Worm (Caenorhabditis elegans) whole organism, early embryonic: ENCODE results near the gene fbxb-74.

Experiments used
- B0310.2 ChIP-seq: sonication (generic microtip); optimal IDR thresholded peaks from 2 replicates; lab custom pipeline; 2016; ENCODE audit warnings: mild to moderate bottlenecking, missing genetic modification characterization, missing compliant biosample characterization
- F13C5.2 ChIP-seq: sonication (generic microtip); optimal IDR thresholded peaks from 2 replicates; lab custom pipeline; 2017; ENCODE audit warnings: mild to moderate bottlenecking, missing genetic modification characterization, inconsistent platforms, missing compliant biosample characterization
- aly-1 ChIP-seq: sonication (generic microtip); optimal IDR thresholded peaks from 2 replicates; lab custom pipeline; 2016; ENCODE audit warnings: missing genetic modification characterization, missing compliant biosample characterization
- ama-1 ChIP-seq: fragments of 150-350 bp; optimal IDR thresholded peaks from 2 replicates; lab custom pipeline; 2014
- ceh-13 ChIP-seq: fragments of 200-800 bp; sonication (Bioruptor generic); optimal IDR thresholded peaks from 2 replicates; lab custom pipeline; 2018; ENCODE audit warnings: mild to moderate bottlenecking, missing genetic modification characterization, missing compliant biosample characterization
- ceh-36 ChIP-seq: sonication (generic microtip); optimal IDR thresholded peaks from 2 replicates; lab custom pipeline; 2016; ENCODE audit warnings: missing genetic modification characterization, inconsistent platforms, missing compliant biosample characterization
- ets-7 ChIP-seq: sonication (generic microtip); optimal IDR thresholded peaks from 2 replicates; lab custom pipeline; 2016; ENCODE audit warnings: missing genotype, missing genetic modification characterization, missing compliant biosample characterization
- flt-1 ChIP-seq: fragments of 200-800 bp; sonication (Bioruptor generic); IDR thresholded peaks from 2 replicates; pipeline ENCODE4 v1.3.6; 2022; ENCODE audit warnings: missing genetic modification characterization, missing compliant biosample characterization
- hmbx-1 ChIP-seq: sonication (generic microtip); optimal IDR thresholded peaks from 2 replicates; lab custom pipeline; 2016; ENCODE audit warnings: mild to moderate bottlenecking, missing genetic modification characterization, missing compliant biosample characterization
- hmg-4 ChIP-seq: fragments of 200-800 bp; sonication (Bioruptor generic); optimal IDR thresholded peaks from 2 replicates; lab custom pipeline; 2018; ENCODE audit warnings: mild to moderate bottlenecking, missing genetic modification characterization, missing compliant biosample characterization
- hnd-1 ChIP-seq: sonication (generic microtip); optimal IDR thresholded peaks from 2 replicates; lab custom pipeline; 2016; ENCODE audit warnings: missing genetic modification characterization, missing compliant biosample characterization
- pes-1 ChIP-seq: fragments of 200-800 bp; sonication (Bioruptor generic); IDR thresholded peaks from 2 replicates; pipeline ENCODE4 v1.3.6; 2022; ENCODE audit warnings: missing genetic modification reagents, missing genetic modification characterization, missing compliant biosample characterization
- scrt-1 ChIP-seq: fragments of 200-800 bp; sonication (Bioruptor generic); IDR thresholded peaks from 2 replicates; pipeline ENCODE4 v1.3.6; 2022; ENCODE audit warnings: missing genetic modification characterization, missing compliant biosample characterization
- sea-1 ChIP-seq: fragments of 200-800 bp; sonication (Bioruptor generic); conservative IDR thresholded peaks from 2 replicates; pipeline ENCODE4 v1.3.6; 2022; ENCODE audit warnings: missing genetic modification characterization, missing compliant biosample characterization
- tbx-11 ChIP-seq: fragments of 200-800 bp; sonication (Bioruptor generic); IDR thresholded peaks from 2 replicates; pipeline ENCODE4 v1.3.6; 2022; ENCODE audit warnings: missing genetic modification characterization, missing compliant biosample characterization
- tbx-37 ChIP-seq: fragments of 200-800 bp; sonication (Bioruptor generic); conservative IDR thresholded peaks from 2 replicates; pipeline ENCODE4 v1.3.6; 2022; ENCODE audit warnings: missing genetic modification reagents, missing genetic modification characterization, missing compliant biosample characterization
- tra-4 ChIP-seq: sonication (generic microtip); optimal IDR thresholded peaks from 2 replicates; lab custom pipeline; 2017; ENCODE audit warnings: missing genetic modification characterization, missing compliant biosample characterization

fbxb-74 gene

DNA sequence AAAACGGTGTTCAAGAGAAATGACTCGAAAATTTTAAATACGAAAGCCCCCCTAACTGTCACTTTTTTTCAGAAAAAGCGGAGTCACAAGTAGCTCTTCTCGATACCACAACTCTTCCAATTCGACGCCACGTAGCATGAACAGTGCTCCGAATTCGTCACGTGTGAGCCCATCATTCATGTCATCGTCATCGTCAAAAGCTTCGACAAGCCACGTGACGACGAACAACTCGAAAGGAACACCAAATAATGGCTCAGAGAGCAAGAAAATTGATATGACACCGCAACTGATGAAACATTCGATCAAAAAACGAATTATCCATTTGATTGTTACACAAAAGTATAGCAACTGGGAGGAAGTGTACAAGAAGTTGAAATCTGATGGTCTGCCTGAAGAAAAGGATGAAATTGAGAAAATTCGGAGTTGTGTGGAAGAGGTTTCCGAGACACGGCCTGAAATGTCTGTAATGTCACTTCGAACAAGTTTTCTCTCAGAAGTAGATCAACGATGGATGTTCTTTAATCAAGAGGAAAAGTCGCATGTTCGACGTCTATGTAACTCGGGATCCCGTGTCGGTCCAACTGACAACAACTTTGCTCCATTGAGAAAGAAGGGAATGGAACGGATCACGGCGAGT lies 27.7 kb downstream of the fbxb-74 start:
- TF ChIP-seq hnd-1 (tag; lab: Kevin White, UChicago) (no peak), sea-1 (GFP tag; lab: Robert Waterston, UW) (no peak), scrt-1 (GFP tag; lab: Robert Waterston, UW) (no peak), aly-1 (tag; lab: Kevin White, UChicago) (no peak), ets-7 (tag; lab: Kevin White, UChicago) (no peak), B0310.2 (tag; lab: Kevin White, UChicago) (no peak), tbx-11 (GFP tag; lab: Robert Waterston, UW) (no peak), ama-1 (lab: Kevin White, UChicago) (no peak), pes-1 (GFP tag; lab: Robert Waterston, UW) (no peak), tbx-37 (GFP tag; lab: Robert Waterston, UW) (no peak)

DNA sequence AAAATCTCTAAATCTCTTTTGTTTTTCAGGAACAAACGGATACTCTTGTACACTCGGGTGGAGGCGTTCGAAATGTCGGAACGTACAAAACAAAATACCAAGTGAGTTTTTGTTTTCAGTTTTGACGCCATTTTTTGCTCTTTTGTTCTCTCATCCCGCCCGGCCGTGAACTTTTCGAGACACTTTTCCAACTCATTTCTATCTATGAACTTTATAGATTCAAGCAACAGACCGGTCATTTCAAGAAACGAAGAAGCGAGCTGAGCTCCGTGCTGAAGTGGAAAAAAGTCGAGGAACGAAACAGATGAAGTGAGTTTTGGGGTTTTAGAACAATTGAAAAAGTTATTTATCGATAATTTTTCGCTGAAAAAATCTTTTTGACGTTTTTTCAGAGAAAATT lies 28.6 kb downstream of the fbxb-74 start:
- TF ChIP-seq scrt-1 (GFP tag; lab: Robert Waterston, UW) (no peak), ama-1 (lab: Kevin White, UChicago) (no peak), tra-4 (tag; lab: Kevin White, UChicago) (no peak), F13C5.2 (tag; lab: Kevin White, UChicago) (no peak), hmbx-1 (tag; lab: Kevin White, UChicago) (no peak), tbx-37 (GFP tag; lab: Robert Waterston, UW) (no peak), sea-1 (GFP tag; lab: Robert Waterston, UW) (no peak), tbx-11 (GFP tag; lab: Robert Waterston, UW) (no peak), ceh-36 (tag; lab: Kevin White, UChicago) (no peak), ceh-13 (no peak), hmg-4 (GFP tag; lab: Kevin White, UChicago) (no peak), pes-1 (GFP tag; lab: Robert Waterston, UW) (no peak), flt-1 (GFP tag; lab: Robert Waterston, UW) (no peak)

DNA sequence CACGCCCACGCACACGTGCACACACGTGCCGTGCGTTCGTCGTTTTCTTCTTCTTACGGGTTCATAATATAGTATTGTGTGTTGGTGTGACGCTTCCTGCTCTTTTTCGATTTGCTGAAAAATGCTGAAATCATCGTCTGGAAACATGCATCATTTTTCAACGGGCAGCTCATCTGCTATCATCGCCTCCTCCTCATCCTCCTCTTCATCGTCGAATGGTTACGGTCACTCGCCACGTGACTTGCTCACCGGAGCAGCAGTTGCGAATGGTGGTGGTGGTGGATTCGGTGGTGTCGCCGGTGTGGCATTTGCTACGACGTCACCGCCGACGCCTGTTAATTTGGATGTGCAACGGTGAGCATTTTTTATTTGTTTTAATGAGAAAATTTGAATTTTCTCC lies 30.4 kb downstream of the fbxb-74 start:
- no peak for TF ChIP-seq hmbx-1 (tag; lab: Kevin White, UChicago)

DNA sequence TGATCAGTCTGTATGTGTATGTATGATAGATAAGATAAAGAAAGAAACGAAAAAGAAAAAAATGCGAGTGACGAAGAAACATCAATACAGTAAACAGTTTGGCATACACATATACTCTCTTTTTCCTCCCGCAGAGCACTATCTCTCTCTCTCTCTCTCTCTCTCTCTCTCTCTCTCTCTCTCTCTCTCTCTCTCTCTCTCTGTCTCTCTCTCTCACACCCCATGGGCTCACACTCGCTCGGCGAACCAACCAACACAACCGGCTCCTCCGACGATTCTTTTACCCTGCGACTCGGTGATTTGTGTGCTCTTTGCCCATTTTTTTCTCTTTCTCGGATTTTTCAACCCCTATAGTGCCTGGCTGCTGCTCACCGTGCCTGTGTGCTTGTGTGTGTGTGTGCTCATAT lies 32.0 kb downstream of the fbxb-74 start:
- 0 out of 2 replicates have a peak, but pooled peaks have one; percentile 43 for TF ChIP-seq sea-1 (GFP tag; lab: Robert Waterston, UW)
- TF ChIP-seq aly-1 (tag; lab: Kevin White, UChicago) = no peak

DNA sequence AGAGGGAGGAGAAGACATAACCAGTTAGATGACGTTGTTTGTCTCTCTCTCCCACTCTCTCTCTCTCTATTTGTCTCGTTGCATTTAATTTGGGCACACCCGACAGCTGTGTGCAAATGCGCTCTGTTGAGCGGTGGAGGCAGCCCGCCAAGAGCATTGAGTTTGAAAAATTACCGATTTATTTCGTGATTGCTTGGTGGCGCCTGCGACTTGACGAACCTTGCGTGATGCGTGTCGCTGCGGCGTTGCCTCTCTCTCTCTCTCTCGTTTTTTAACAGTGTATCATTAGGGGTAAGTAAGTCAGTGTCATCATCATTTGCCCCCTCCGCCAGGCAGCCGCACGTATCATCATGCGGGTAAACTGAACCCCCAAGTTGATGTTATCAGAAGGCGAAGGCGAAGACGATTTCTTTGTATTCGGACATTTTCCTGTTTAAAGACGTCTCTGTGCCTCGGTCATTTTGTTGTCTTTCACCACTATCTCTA lies 33.0 kb downstream of the fbxb-74 start:
- TF ChIP-seq F13C5.2 (tag; lab: Kevin White, UChicago) = peak; percentile 71
- TF ChIP-seq pes-1 (GFP tag; lab: Robert Waterston, UW) = no peak
- no peak for TF ChIP-seq ceh-36 (tag; lab: Kevin White, UChicago)
- no peak for TF ChIP-seq scrt-1 (GFP tag; lab: Robert Waterston, UW)
- TF ChIP-seq tbx-11 (GFP tag; lab: Robert Waterston, UW) = 0 out of 2 replicates have a peak, but pooled peaks have one; percentile 33
- TF ChIP-seq hmbx-1 (tag; lab: Kevin White, UChicago) = no peak
- no peak for TF ChIP-seq aly-1 (tag; lab: Kevin White, UChicago)

DNA sequence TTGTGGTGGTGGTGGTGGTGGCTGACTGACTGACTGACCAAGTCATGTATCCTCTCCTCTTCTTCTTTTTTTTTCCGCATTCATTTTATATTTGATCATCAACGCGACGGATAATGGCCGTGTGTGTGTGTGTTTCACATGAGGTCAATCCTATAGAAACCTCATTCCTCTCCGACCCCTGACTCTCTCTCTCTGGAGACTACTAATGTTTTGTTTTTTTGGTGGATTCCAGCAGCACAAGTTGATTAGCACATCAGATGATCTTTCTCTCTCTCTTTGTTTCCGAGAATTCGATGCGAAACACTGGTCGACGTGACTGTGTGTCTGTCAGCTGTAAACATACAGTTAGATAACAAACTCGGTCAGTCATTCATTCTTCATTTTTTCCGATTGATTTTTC lies 34.0 kb downstream of the fbxb-74 start, which contains the start of gene Y24D9A.7:
Gene Y24D9A.7 (minus strand): TSS at position 46 of the 400 bp plus-strand sequence.
- TF ChIP-seq ama-1 (lab: Kevin White, UChicago) (no peak), hmbx-1 (tag; lab: Kevin White, UChicago) (no peak), sea-1 (GFP tag; lab: Robert Waterston, UW) (no peak), scrt-1 (GFP tag; lab: Robert Waterston, UW) (no peak), hmg-4 (GFP tag; lab: Kevin White, UChicago) (no peak), ceh-36 (tag; lab: Kevin White, UChicago) (no peak), flt-1 (GFP tag; lab: Robert Waterston, UW) (no peak), tbx-11 (GFP tag; lab: Robert Waterston, UW) (no peak), ets-7 (tag; lab: Kevin White, UChicago) (no peak), pes-1 (GFP tag; lab: Robert Waterston, UW) (no peak), F13C5.2 (tag; lab: Kevin White, UChicago) (no peak), B0310.2 (tag; lab: Kevin White, UChicago) (no peak), tra-4 (tag; lab: Kevin White, UChicago) (no peak), tbx-37 (GFP tag; lab: Robert Waterston, UW) (no peak), ceh-13 (no peak), hnd-1 (tag; lab: Kevin White, UChicago) (no peak), aly-1 (tag; lab: Kevin White, UChicago) (no peak)

DNA sequence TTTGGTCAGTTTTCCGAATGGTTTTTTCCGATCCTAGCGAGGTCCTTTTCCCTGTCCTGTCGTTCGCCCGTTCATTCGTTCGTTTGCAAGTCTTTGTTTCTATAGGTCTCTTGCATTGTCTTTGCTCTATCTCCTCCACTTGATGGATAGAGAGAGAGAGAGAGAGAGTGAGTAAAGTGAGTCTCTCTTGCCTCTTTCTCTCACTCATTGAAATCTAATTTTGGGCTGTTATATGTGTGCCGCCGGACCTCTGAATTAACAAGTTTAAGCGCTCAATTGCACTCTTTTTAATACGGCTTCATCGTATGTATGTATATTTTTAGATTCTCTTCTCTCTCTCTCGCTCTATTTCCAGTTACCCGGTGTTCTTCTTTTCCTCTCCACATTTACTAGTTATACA lies 35.2 kb downstream of the fbxb-74 start:
- TF ChIP-seq F13C5.2 (tag; lab: Kevin White, UChicago) = no peak
- peak; percentile 38 for TF ChIP-seq hmg-4 (GFP tag; lab: Kevin White, UChicago)

DNA sequence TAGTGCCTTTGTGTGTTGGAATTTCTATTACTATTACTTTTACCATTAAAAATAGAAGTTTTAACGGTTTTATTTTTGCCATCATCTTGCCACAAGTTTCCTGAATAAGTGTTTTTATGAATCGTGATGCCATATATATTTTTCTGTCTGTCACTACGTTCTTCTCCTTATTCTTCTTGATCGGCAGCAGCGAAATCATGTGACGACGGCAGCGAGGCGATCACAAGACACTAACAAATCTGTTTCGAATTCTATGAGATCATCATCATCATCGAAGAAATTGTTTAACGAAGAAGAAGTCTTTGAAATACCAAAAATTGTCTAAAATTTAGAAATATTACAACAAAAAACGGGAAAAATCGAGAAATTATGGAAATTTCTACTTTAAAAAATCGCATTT lies 36.7 kb downstream of the fbxb-74 start:
- TF ChIP-seq sea-1 (GFP tag; lab: Robert Waterston, UW) (no peak), ceh-13 (no peak), aly-1 (tag; lab: Kevin White, UChicago) (no peak), pes-1 (GFP tag; lab: Robert Waterston, UW) (no peak), F13C5.2 (tag; lab: Kevin White, UChicago) (no peak), tbx-37 (GFP tag; lab: Robert Waterston, UW) (no peak), ceh-36 (tag; lab: Kevin White, UChicago) (no peak)
